Fruit fly (Drosophila melanogaster): ENCODE measurements around the gene Pburs.

Pburs gene

DNA sequence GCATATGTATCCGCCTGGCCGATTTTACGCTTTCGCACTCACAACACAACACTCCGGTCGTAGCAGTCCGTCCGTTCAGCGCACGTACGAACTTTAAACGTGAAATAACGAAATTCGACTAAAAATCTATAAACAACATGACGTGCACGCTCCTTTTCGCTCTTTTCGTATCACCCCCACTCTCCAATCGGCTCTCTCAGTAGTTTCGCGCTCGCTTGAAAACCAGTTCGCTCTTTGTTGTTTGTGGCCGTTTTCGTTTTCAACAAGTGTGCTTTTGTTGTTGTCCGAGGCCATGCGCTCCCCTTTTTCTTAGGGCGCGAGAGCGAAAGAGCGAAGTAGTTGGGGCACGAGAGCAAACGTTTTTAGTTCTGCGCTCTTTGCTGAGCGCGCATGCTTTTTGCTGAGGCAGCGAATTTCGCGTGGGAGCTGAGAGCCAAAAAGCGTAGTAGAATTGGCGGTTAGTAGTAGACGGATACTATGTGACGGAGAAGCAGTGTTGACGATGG is 7.7 kb downstream of the Pburs start, which contains the start of gene elB (continued):
- peak; percentile 71 for TF ChIP-seq CG17385 (GFP tag; optimal IDR thresholded peaks at IDR 0.05)
- TF ChIP-seq CG14860 (GFP tag; IDR thresholded peaks at IDR 0.05; ENCODE audit: partially characterized antibody) = no peak
- TF ChIP-seq cg (GFP tag; optimal IDR thresholded peaks at IDR 0.05) = no peak
- no peak for TF ChIP-seq Myb (GFP tag; optimal IDR thresholded peaks at IDR 0.05)
- no peak for TF ChIP-seq YL-1 (GFP tag; optimal IDR thresholded peaks at IDR 0.05)
- no peak for TF ChIP-seq Ssrp (tag; optimal IDR thresholded peaks at IDR 0.05)
- TF ChIP-seq Hr3 (GFP tag; optimal IDR thresholded peaks at IDR 0.05) = no peak
- no peak for TF ChIP-seq CG4730 (GFP tag; IDR thresholded peaks at IDR 0.05)
- peak; percentile 13; the same call in 1 of the 2 replicates for TF ChIP-seq HLH3B (GFP tag; IDR thresholded peaks at IDR 0.05)
- TF ChIP-seq tap (tag; optimal IDR thresholded peaks at IDR 0.05) = no peak
- peak; percentile 45; the same call in 1 of the 2 replicates for TF ChIP-seq Xrp1 (GFP tag; IDR thresholded peaks at IDR 0.05)
- no peak for TF ChIP-seq lov (optimal IDR thresholded peaks at IDR 0.05)
- TF ChIP-seq lov (GFP tag; IDR thresholded peaks at IDR 0.05) = no peak
- TF ChIP-seq dati (GFP tag; IDR thresholded peaks at IDR 0.05) = no peak
- TF ChIP-seq cwo (GFP tag; optimal IDR thresholded peaks at IDR 0.05) = no peak
- no peak for TF ChIP-seq p53 (GFP tag; optimal IDR thresholded peaks at IDR 0.05)
- no peak for TF ChIP-seq Six4 (GFP tag; optimal IDR thresholded peaks at IDR 0.05)
- no peak for TF ChIP-seq Elba2 (GFP tag; optimal IDR thresholded peaks at IDR 0.05)
- TF ChIP-seq CoRest (tag; optimal IDR thresholded peaks at IDR 0.05) = no peak
- no peak for TF ChIP-seq Lpt (GFP tag; optimal IDR thresholded peaks at IDR 0.05)
- TF ChIP-seq hb (GFP tag; IDR thresholded peaks at IDR 0.05; ENCODE audit: partially characterized antibody) = no peak
- no peak for TF ChIP-seq al (GFP tag; IDR thresholded peaks at IDR 0.05)
- TF ChIP-seq grn (GFP tag; optimal IDR thresholded peaks at IDR 0.05) = no peak
- TF ChIP-seq CkIIα-i1 (GFP tag; IDR thresholded peaks at IDR 0.05) = no peak
- no peak for TF ChIP-seq CG3726 (GFP tag; IDR thresholded peaks at IDR 0.05)
- peak in 1 of 2 experiments; percentile 22 for TF ChIP-seq Pdp1 (GFP tag; optimal IDR thresholded peaks at IDR 0.05)
- peak; percentile 95 for TF ChIP-seq CG4424 (GFP tag; optimal IDR thresholded peaks at IDR 0.05)
- TF ChIP-seq chif (GFP tag; optimal IDR thresholded peaks at IDR 0.05) = no peak
- 0 out of 2 replicates have a peak, but pooled peaks have one; percentile 13 for TF ChIP-seq peb (GFP tag; IDR thresholded peaks at IDR 0.05)
- no peak for TF ChIP-seq D (optimal IDR thresholded peaks at IDR 0.05)
- TF ChIP-seq D (GFP tag; optimal IDR thresholded peaks at IDR 0.05) = no peak
- no peak for TF ChIP-seq hkb (optimal IDR thresholded peaks at IDR 0.05)
- peak; percentile 56 for TF ChIP-seq hkb (GFP tag; IDR thresholded peaks at IDR 0.05)
- no peak for TF ChIP-seq CG16779 (GFP tag; IDR thresholded peaks at IDR 0.05)
- TF ChIP-seq CG9727 (GFP tag; optimal IDR thresholded peaks at IDR 0.05) = no peak
- TF ChIP-seq Vsx1 (GFP tag; optimal IDR thresholded peaks at IDR 0.05) = no peak
- TF ChIP-seq dmrt11E (tag; optimal IDR thresholded peaks at IDR 0.05) = no peak
- TF ChIP-seq en (GFP tag; optimal IDR thresholded peaks at IDR 0.05) = no peak
- TF ChIP-seq gem (tag; optimal IDR thresholded peaks at IDR 0.05) = no peak
- no peak for TF ChIP-seq crol (GFP tag; IDR thresholded peaks at IDR 0.05)
- TF ChIP-seq lola (GFP tag; optimal IDR thresholded peaks at IDR 0.05) = no peak
- TF ChIP-seq Blimp-1 (GFP tag; optimal IDR thresholded peaks at IDR 0.05) = peak; percentile 95
- TF ChIP-seq Hr78 (GFP tag; optimal IDR thresholded peaks at IDR 0.05) = no peak
- peak; percentile 13 for TF ChIP-seq CG15514 (GFP tag; optimal IDR thresholded peaks at IDR 0.05)
- TF ChIP-seq CG7745 (tag; optimal IDR thresholded peaks at IDR 0.05) = no peak
- TF ChIP-seq CG3847 (GFP tag; IDR thresholded peaks at IDR 0.05) = no peak
- TF ChIP-seq Eip74EF (GFP tag; optimal IDR thresholded peaks at IDR 0.05) = peak in 1 of 2 experiments; percentile 41
- TF ChIP-seq fd96Cb (tag; optimal IDR thresholded peaks at IDR 0.05) = no peak
- TF ChIP-seq Hand (GFP tag; optimal IDR thresholded peaks at IDR 0.05) = peak; percentile 0
- TF ChIP-seq org-1 (GFP tag; optimal IDR thresholded peaks at IDR 0.05) = no peak
- no peak for TF ChIP-seq wek (GFP tag; optimal IDR thresholded peaks at IDR 0.05)
